Worm (Caenorhabditis elegans): ENCODE results near the gene F29F11.20.

F29F11.20 gene

DNA sequence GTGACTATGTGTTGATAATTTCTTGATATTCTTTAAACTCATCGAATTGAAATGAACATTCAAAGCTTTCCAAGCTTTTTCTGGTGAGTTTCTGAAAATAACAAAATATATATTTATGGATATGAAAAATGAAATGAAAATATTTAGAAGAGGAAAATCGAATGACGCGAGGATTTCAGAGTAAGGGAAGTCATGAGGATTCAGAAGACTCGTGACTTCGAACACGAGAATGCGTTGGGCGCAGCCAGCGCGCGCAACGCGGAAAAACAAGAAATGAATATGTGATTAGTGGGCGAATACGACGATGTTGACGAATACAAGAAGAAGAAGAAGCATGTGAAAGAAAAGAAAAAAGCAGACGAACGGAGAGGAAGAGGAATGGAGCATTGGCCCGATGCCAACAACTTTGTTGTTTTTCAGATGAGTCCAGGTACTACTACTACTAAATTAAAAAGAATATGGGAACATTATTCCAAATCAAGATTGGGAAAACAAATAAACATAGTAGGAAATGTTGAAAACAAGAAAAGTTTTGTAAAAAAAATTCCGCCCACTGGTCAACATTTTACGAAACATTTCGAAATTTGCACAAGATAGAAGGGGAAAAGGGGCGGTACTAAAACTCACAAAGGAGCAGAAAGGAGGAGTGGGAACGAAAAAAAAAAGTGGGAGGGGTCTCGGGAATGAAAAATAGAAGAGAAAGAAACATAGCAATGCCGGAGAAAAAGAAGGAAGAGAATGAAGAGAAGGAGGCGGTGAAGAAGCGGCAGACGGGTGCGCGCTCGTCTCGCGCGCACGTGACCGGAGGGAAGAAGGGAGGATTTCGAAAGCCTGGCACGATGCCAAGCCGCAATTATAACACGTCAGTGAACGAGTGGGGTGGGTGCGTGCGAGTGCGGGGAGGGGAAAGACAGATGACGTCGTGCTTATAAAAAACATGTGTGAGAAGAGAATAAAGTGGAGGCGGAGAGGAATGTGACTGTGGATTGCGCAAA, 27.8 kb downstream of the F29F11.20 start (continued):
- TF ChIP-seq vab-15 (tag; optimal IDR thresholded peaks at IDR 0.05) (peak; percentile 97), nhr-90 (tag; optimal IDR thresholded peaks at IDR 0.05; ENCODE audit: poor library complexity) (peak; percentile 80), dsc-1 (tag; optimal IDR thresholded peaks at IDR 0.05) (peak; percentile 96), mep-1 (tag; optimal IDR thresholded peaks at IDR 0.05) (peak; percentile 83), tlp-1 (tag; optimal IDR thresholded peaks at IDR 0.05) (no peak)

DNA sequence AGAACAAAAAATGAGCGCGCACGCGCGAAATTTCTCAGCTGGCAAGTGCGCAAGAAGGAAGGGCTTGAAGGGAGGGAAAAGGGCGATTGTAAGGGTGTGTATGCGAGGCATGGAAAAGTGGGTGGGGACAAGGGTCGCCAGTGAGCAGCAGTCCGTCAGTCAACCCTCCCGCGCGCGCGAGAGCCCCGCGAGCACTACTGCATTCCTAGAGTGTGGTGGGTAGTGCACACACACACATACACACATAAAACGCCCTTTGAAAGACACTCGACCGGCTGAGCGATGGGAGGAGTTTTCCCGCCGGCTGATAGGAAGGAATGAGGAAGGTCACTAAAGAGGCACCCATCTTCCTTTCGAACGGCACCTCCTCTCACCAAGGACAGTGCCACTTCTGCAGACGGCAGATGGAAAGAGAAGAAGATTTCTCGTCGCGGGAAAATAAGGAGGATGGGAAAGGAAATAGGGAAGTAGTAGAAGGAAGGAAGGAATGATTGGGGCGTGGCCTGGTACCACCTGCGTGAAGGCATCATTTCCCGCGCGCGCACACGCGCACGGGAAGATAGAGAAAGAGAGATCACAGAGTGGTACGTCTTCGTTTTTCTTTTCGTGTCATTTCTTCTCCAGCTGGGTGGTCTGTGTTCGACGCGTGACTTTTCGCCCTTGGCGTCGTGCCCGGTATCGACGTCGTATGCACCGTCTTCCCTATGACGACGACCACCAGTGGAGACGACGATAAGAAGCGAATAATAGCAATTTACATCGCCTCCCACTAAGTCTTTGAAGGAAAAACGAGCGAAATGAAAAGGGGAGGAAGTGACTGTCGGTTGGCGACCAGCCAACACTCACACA, 29.4 kb downstream of the F29F11.20 start:
- TF ChIP-seq jun-1 (tag; optimal IDR thresholded peaks at IDR 0.05) = peak; percentile 34
- no peak for TF ChIP-seq ceh-8 (GFP tag; optimal IDR thresholded peaks at IDR 0.05)
- no peak for TF ChIP-seq elt-2 (tag; optimal IDR thresholded peaks at IDR 0.05)
- no peak for TF ChIP-seq C04F5.9 (tag; optimal IDR thresholded peaks at IDR 0.05)
- TF ChIP-seq efl-1 (optimal IDR thresholded peaks at IDR 0.05) = peak; percentile 5 to 24
- TF ChIP-seq efl-1 (GFP tag; optimal IDR thresholded peaks at IDR 0.05 in 1 of 2) = peak in 1 of 2 experiments; percentile 90
- no peak for TF ChIP-seq isw-1 (GFP tag; IDR thresholded peaks at IDR 0.05)
- TF ChIP-seq hlh-17 (GFP tag; optimal IDR thresholded peaks at IDR 0.05; ENCODE audit: borderline replicate concordance) = no peak
- TF ChIP-seq nhr-11 (tag; optimal IDR thresholded peaks at IDR 0.05) = no peak
- no peak for TF ChIP-seq ama-1 (optimal IDR thresholded peaks at IDR 0.05)
- TF ChIP-seq nhr-19 (GFP tag; conservative IDR thresholded peaks at IDR 0.05) = no peak; the same call in none of the 2 replicates
- TF ChIP-seq lin-15B (tag; optimal IDR thresholded peaks at IDR 0.05) = no peak
- no peak for TF ChIP-seq zag-1 (tag; optimal IDR thresholded peaks at IDR 0.05)
- no peak for TF ChIP-seq unc-98 (GFP tag; IDR thresholded peaks at IDR 0.05)
- no peak for TF ChIP-seq swsn-7 (tag; optimal IDR thresholded peaks at IDR 0.05)
- no peak for TF ChIP-seq fos-1 (tag; optimal IDR thresholded peaks at IDR 0.05)
- TF ChIP-seq nhr-76 (tag; optimal IDR thresholded peaks at IDR 0.05) = no peak
- TF ChIP-seq pag-3 (tag; optimal IDR thresholded peaks at IDR 0.05; ENCODE audit: borderline replicate concordance, insufficient read depth) = no peak
- peak; percentile 27 for TF ChIP-seq mep-1 (tag; optimal IDR thresholded peaks at IDR 0.05)
- TF ChIP-seq lir-3 (tag; optimal IDR thresholded peaks at IDR 0.05; ENCODE audit: poor library complexity) = peak; percentile 12
- TF ChIP-seq pqm-1 (tag; optimal IDR thresholded peaks at IDR 0.05) = no peak
- no peak for TF ChIP-seq hlh-4 (tag; optimal IDR thresholded peaks at IDR 0.05)
- peak; percentile 89 for TF ChIP-seq nhr-71 (tag; optimal IDR thresholded peaks at IDR 0.05)
- TF ChIP-seq lin-13 (GFP tag; optimal IDR thresholded peaks at IDR 0.05) = peak; percentile 59
- peak; percentile 26 for TF ChIP-seq pax-3 (tag; optimal IDR thresholded peaks at IDR 0.05)
- TF ChIP-seq sup-37 (GFP tag; optimal IDR thresholded peaks at IDR 0.05) = no peak
- peak; percentile 6 to 54 (median 44) for TF ChIP-seq dpl-1 (GFP tag; optimal IDR thresholded peaks at IDR 0.05)
- TF ChIP-seq ces-1 (GFP tag; optimal IDR thresholded peaks at IDR 0.05) = no peak
- no peak for TF ChIP-seq sox-4 (tag; optimal IDR thresholded peaks at IDR 0.05)
- no peak for TF ChIP-seq unc-86 (tag; optimal IDR thresholded peaks at IDR 0.05)
- peak; percentile 64 for TF ChIP-seq irx-1 (tag; optimal IDR thresholded peaks at IDR 0.05)
- peak; percentile 58 for TF ChIP-seq unc-130 (tag; optimal IDR thresholded peaks at IDR 0.05)
- TF ChIP-seq fkh-4 (tag; optimal IDR thresholded peaks at IDR 0.05; ENCODE audit: borderline replicate concordance) = no peak
- no peak for TF ChIP-seq sptf-1 (tag; optimal IDR thresholded peaks at IDR 0.05)
- no peak for TF ChIP-seq alr-1 (tag; optimal IDR thresholded peaks at IDR 0.05; ENCODE audit: borderline replicate concordance)
- peak; percentile 85 for TF ChIP-seq blmp-1 (tag; optimal IDR thresholded peaks at IDR 0.05)
- no peak for TF ChIP-seq lin-39 (tag; optimal IDR thresholded peaks at IDR 0.05)
- no peak for TF ChIP-seq nhr-237 (tag; optimal IDR thresholded peaks at IDR 0.05)
- peak; percentile 73 for TF ChIP-seq grh-1 (GFP tag; IDR thresholded peaks at IDR 0.05)
- no peak for TF ChIP-seq dsc-1 (tag; optimal IDR thresholded peaks at IDR 0.05)
- peak; percentile 29 for TF ChIP-seq efl-3 (GFP tag; optimal IDR thresholded peaks at IDR 0.05)
- peak; percentile 46 to 62 for TF ChIP-seq lsy-2 (tag; optimal IDR thresholded peaks at IDR 0.05)
- no peak for TF ChIP-seq aha-1 (tag; optimal IDR thresholded peaks at IDR 0.05)
- TF ChIP-seq nhr-90 (tag; optimal IDR thresholded peaks at IDR 0.05; ENCODE audit: poor library complexity) = peak; percentile 80

Measured in whole organism, L1 larva.